Fruit fly (Drosophila melanogaster): ENCODE data around the gene CG32022.

The CG32022 gene

dm6 chr3L:8721145-8721544 is at the start of gene CG32022, which contains the start of gene CG6511:
TSS of gene CG32022 (minus strand) at chr3L:8721272.
TSS of gene CG6511 (plus strand) at chr3L:8721324.
- TF ChIP-seq CG13624 (GFP tag; optimal IDR thresholded peaks at IDR 0.05) (peak; percentile 98), CG10209 (GFP tag; optimal IDR thresholded peaks at IDR 0.05) (peak; percentile 97), run (tag; optimal IDR thresholded peaks at IDR 0.05) (peak; percentile 86), cwo (GFP tag; optimal IDR thresholded peaks at IDR 0.05) (peak; percentile 91), CG43689 (GFP tag; IDR thresholded peaks at IDR 0.05) (peak; percentile 84), nau (GFP tag; optimal IDR thresholded peaks at IDR 0.05) (no peak), fd96Cb (tag; optimal IDR thresholded peaks at IDR 0.05) (peak; percentile 96), ranshi (GFP tag; IDR thresholded peaks at IDR 0.05) (peak; percentile 96), CG13775 (GFP tag; optimal IDR thresholded peaks at IDR 0.05) (peak; percentile 98), Sry-β (GFP tag; optimal IDR thresholded peaks at IDR 0.05) (peak; percentile 68), CG17186 (GFP tag; optimal IDR thresholded peaks at IDR 0.05) (peak; percentile 70), CG14965 (GFP tag; optimal IDR thresholded peaks at IDR 0.05; ENCODE audit: borderline replicate concordance) (peak; percentile 52), ac (GFP tag; optimal IDR thresholded peaks at IDR 0.05) (peak; percentile 91), lab (GFP tag; optimal IDR thresholded peaks at IDR 0.05) (peak; percentile 98), ato (GFP tag; IDR thresholded peaks at IDR 0.05; ENCODE audit: partially characterized antibody) (no peak), CG2116 (GFP tag; optimal IDR thresholded peaks at IDR 0.05) (peak; percentile 95), sens-2 (GFP tag; IDR thresholded peaks at IDR 0.05) (peak; percentile 88), lov (optimal IDR thresholded peaks at IDR 0.05) (no peak), lov (GFP tag; IDR thresholded peaks at IDR 0.05) (peak; percentile 84; the same call in 2 of the 3 replicates), grau (tag; optimal IDR thresholded peaks at IDR 0.05) (peak; percentile 97), phol (tag; optimal IDR thresholded peaks at IDR 0.05) (peak; percentile 98), CG17328 (GFP tag; IDR thresholded peaks at IDR 0.05) (peak; percentile 91), YL-1 (GFP tag; optimal IDR thresholded peaks at IDR 0.05) (peak; percentile 90), CG10366 (GFP tag; IDR thresholded peaks at IDR 0.05) (peak; percentile 95), CG10431 (GFP tag; optimal IDR thresholded peaks at IDR 0.05) (peak; percentile 96), zfh1 (GFP tag; IDR thresholded peaks at IDR 0.05) (peak; percentile 94), Chrac-16 (GFP tag; optimal IDR thresholded peaks at IDR 0.05) (peak; percentile 98), sr (GFP tag; IDR thresholded peaks at IDR 0.05) (peak; percentile 58; the same call in 1 of the 3 replicates), CG1602 (GFP tag; optimal IDR thresholded peaks at IDR 0.05) (peak; percentile 97), CG1529 (GFP tag; optimal IDR thresholded peaks at IDR 0.05) (peak; percentile 93), sqz (GFP tag; optimal IDR thresholded peaks at IDR 0.05) (no peak), zen2 (GFP tag; IDR thresholded peaks at IDR 0.05; ENCODE audit: partially characterized antibody) (no peak), CG2202 (tag; optimal IDR thresholded peaks at IDR 0.05) (peak; percentile 91), ro (GFP tag; IDR thresholded peaks at IDR 0.05) (peak; percentile 91), CG6175 (GFP tag; IDR thresholded peaks at IDR 0.05) (peak; percentile 94), Dll (GFP tag; IDR thresholded peaks at IDR 0.05; ENCODE audit: partially characterized antibody) (no peak), PHDP (tag; optimal IDR thresholded peaks at IDR 0.05) (peak; percentile 96), her (GFP tag; optimal IDR thresholded peaks at IDR 0.05) (peak; percentile 93), Atf6 (GFP tag; IDR thresholded peaks at IDR 0.05) (peak; percentile 95), CG11723 (GFP tag; optimal IDR thresholded peaks at IDR 0.05) (peak; percentile 95), gcm (GFP tag; optimal IDR thresholded peaks at IDR 0.05) (peak; percentile 95), CG4328 (GFP tag; optimal IDR thresholded peaks at IDR 0.05) (peak; percentile 97), HmgD (GFP tag; optimal IDR thresholded peaks at IDR 0.05) (peak; percentile 95), ase (GFP tag; IDR thresholded peaks at IDR 0.05) (peak; percentile 93), Hsf (GFP tag; optimal IDR thresholded peaks at IDR 0.05) (peak; percentile 99), Kr (GFP tag; optimal IDR thresholded peaks at IDR 0.05) (no peak), chm (GFP tag; IDR thresholded peaks at IDR 0.05) (peak; percentile 81), gro (GFP tag; optimal IDR thresholded peaks at IDR 0.05) (peak; percentile 96), prd (optimal IDR thresholded peaks at IDR 0.05) (no peak), prd (GFP tag; IDR thresholded peaks at IDR 0.05) (peak; percentile 98), TFAM (GFP tag; optimal IDR thresholded peaks at IDR 0.05) (peak; percentile 31)
